Fruit fly (Drosophila melanogaster): ENCODE results near the gene Gr94a.

DNA sequence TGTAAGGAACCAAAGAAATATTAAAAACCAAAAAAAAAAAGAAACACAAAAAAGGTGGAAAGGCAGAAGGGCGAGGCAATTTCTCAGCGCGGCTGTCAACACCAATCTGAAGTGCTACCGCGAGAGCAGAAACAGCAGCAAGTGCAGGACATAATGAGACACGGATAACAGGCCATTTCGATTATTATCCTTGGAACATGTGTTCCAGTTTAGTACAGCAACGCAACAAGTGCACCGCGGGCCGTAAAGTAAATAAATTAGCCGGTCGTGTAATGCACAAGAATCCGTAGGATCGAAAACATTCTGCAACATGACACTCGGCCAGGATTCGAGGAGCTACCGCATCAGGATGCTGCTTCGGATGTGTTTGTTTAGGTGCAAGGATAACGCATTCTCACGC, 13.4 kb upstream of the Gr94a start:
- TF ChIP-seq CG8478 (optimal IDR thresholded peaks at IDR 0.05) = no peak
- no peak for TF ChIP-seq CTCF (optimal IDR thresholded peaks at IDR 0.05)
